Worm (Caenorhabditis elegans) whole organism, L2 larva: Measurements from ENCODE around the gene F41E6.7.

Source experiments
- C34F6.9 ChIP-seq: fragments of 150-350 bp; optimal IDR thresholded peaks from 2 replicates; lab custom pipeline; 2014; ENCODE audit warnings: missing biosample characterization, missing genetic modification characterization
- F13H6.1 ChIP-seq: sonication (generic microtip); optimal IDR thresholded peaks from 2 replicates; lab custom pipeline; 2016; ENCODE audit warnings: missing genetic modification characterization, missing compliant biosample characterization
- R02D3.7 ChIP-seq: fragments of 150-350 bp; optimal IDR thresholded peaks from 2 replicates; lab custom pipeline; 2014; ENCODE audit warnings: missing biosample characterization, missing genetic modification characterization
- Y55F3AM.14 ChIP-seq: fragments of 200-800 bp; sonication (Bioruptor generic); optimal IDR thresholded peaks from 2 replicates; lab custom pipeline; 2018; ENCODE audit warnings: mild to moderate bottlenecking, missing genetic modification characterization, missing compliant biosample characterization
- ZK546.5 ChIP-seq: sonication (generic microtip); optimal IDR thresholded peaks from 2 replicates; lab custom pipeline; 2017; ENCODE audit warnings: missing biosample characterization, missing genetic modification characterization
- alr-1 ChIP-seq: fragments of 150-350 bp; optimal IDR thresholded peaks from 2 replicates; lab custom pipeline; 2014; ENCODE audit warnings: missing biosample characterization, missing genetic modification characterization
- aly-2 ChIP-seq: fragments of 150-350 bp; optimal IDR thresholded peaks from 2 replicates; lab custom pipeline; 2014; ENCODE audit warnings: missing biosample characterization, missing genetic modification characterization
- ama-1 ChIP-seq: fragments of 150-350 bp; optimal IDR thresholded peaks from 2 replicates; lab custom pipeline; 2018; ENCODE audit warnings: inconsistent platforms
- blmp-1 ChIP-seq: sonication (generic microtip); optimal IDR thresholded peaks from 2 replicates; lab custom pipeline; 2017; ENCODE audit warnings: missing genetic modification characterization, mild to moderate bottlenecking, missing compliant biosample characterization, antibody characterized with exemption, moderate library complexity; ENCODE audit not compliant: insufficient read depth
- ceh-16 ChIP-seq: fragments of 150-350 bp; optimal IDR thresholded peaks from 2 replicates; lab custom pipeline; 2014; ENCODE audit warnings: missing biosample characterization, missing genetic modification characterization
- ceh-82 ChIP-seq: fragments of 150-350 bp; optimal IDR thresholded peaks from 2 replicates; lab custom pipeline; 2014; ENCODE audit warnings: missing biosample characterization, missing genetic modification characterization
- crh-2 ChIP-seq: sonication (generic microtip); optimal IDR thresholded peaks from 2 replicates; lab custom pipeline; 2017; ENCODE audit warnings: missing biosample characterization, missing genetic modification characterization
- dmd-4 ChIP-seq: sonication (generic microtip); optimal IDR thresholded peaks from 2 replicates; lab custom pipeline; 2017; ENCODE audit warnings: missing biosample characterization, missing genetic modification characterization
- egl-27 ChIP-seq: sonication (generic microtip); optimal IDR thresholded peaks from 3 replicates; lab custom pipeline; 2017; ENCODE audit warnings: missing biosample characterization, missing genetic modification reagents, missing genetic modification characterization
- elt-1 ChIP-seq: fragments of 150-350 bp; optimal IDR thresholded peaks from 2 replicates; lab custom pipeline; 2014; ENCODE audit warnings: missing biosample characterization, missing genetic modification characterization
- elt-3 ChIP-seq: sonication (generic microtip); optimal IDR thresholded peaks from 2 replicates; lab custom pipeline; 2017; ENCODE audit warnings: missing biosample characterization, missing genetic modification characterization
- fos-1 ChIP-seq: fragments of 150-350 bp; optimal IDR thresholded peaks from 2 replicates; lab custom pipeline; 2014; ENCODE audit warnings: missing biosample characterization, missing genetic modification characterization
- gmeb-1 ChIP-seq: fragments of 150-350 bp; optimal IDR thresholded peaks from 2 replicates; lab custom pipeline; 2014; ENCODE audit warnings: missing biosample characterization, missing genetic modification characterization
- lin-11 ChIP-seq: fragments of 150-350 bp; sonication (generic microtip); optimal IDR thresholded peaks from 2 replicates; lab custom pipeline; 2014; ENCODE audit warnings: missing biosample characterization, missing genetic modification characterization, inconsistent platforms, mixed read lengths
- lin-13 ChIP-seq: fragments of 150-350 bp; optimal IDR thresholded peaks from 2 replicates; lab custom pipeline; 2014; ENCODE audit warnings: missing biosample characterization, missing genetic modification reagents, missing genetic modification characterization
- lin-39 ChIP-seq: fragments of 150-350 bp; optimal IDR thresholded peaks from 2 replicates; lab custom pipeline; 2014; ENCODE audit warnings: missing biosample characterization, missing genetic modification reagents, missing genetic modification characterization
- lsy-2 ChIP-seq, 2 experiments: fragments of 150-350 bp in 1 of 2; sonication (generic microtip) in 1 of 2; optimal IDR thresholded peaks; 2 replicates each; lab custom pipeline; 2014 to 2017; ENCODE audit warnings: missing biosample characterization in 2 of 2, missing genetic modification characterization in 2 of 2
- mab-5 ChIP-seq: fragments of 150-350 bp; optimal IDR thresholded peaks from 2 replicates; lab custom pipeline; 2014; ENCODE audit warnings: missing biosample characterization, missing genetic modification characterization
- mbf-1 ChIP-seq: sonication (generic microtip); optimal IDR thresholded peaks from 2 replicates; lab custom pipeline; 2017; ENCODE audit warnings: missing biosample characterization, missing genetic modification characterization
- mdl-1 ChIP-seq, 2 experiments: fragments of 150-350 bp in 1 of 2; sonication (generic microtip) in 1 of 2; optimal IDR thresholded peaks; 2 replicates each; lab custom pipeline; 2017; ENCODE audit warnings: missing biosample characterization in 2 of 2, missing genetic modification characterization in 2 of 2
- nhr-10 ChIP-seq: sonication (generic microtip); optimal IDR thresholded peaks from 2 replicates; lab custom pipeline; 2017; ENCODE audit warnings: missing biosample characterization, missing genetic modification characterization
- nhr-11 ChIP-seq: fragments of 150-350 bp; optimal IDR thresholded peaks from 2 replicates; lab custom pipeline; 2014; ENCODE audit warnings: missing biosample characterization, missing genetic modification characterization
- nhr-129 ChIP-seq: fragments of 150-350 bp; optimal IDR thresholded peaks from 2 replicates; lab custom pipeline; 2014; ENCODE audit warnings: missing biosample characterization, missing genetic modification characterization
- nhr-21 ChIP-seq: fragments of 150-350 bp; optimal IDR thresholded peaks from 2 replicates; lab custom pipeline; 2014; ENCODE audit warnings: missing biosample characterization, missing genetic modification characterization
- nhr-23 ChIP-seq: fragments of 150-350 bp; optimal IDR thresholded peaks from 2 replicates; lab custom pipeline; 2014; ENCODE audit warnings: missing biosample characterization, missing genetic modification reagents, missing genetic modification characterization
- nhr-25 ChIP-seq: fragments of 150-350 bp; sonication (generic microtip); optimal IDR thresholded peaks from 3 replicates; lab custom pipeline; 2014; ENCODE audit warnings: missing biosample characterization, missing genetic modification characterization
- nhr-6 ChIP-seq: fragments of 150-350 bp; optimal IDR thresholded peaks from 2 replicates; lab custom pipeline; 2014; ENCODE audit warnings: missing biosample characterization, missing genetic modification characterization
- nhr-77 ChIP-seq: fragments of 150-350 bp; optimal IDR thresholded peaks from 2 replicates; lab custom pipeline; 2014; ENCODE audit warnings: missing biosample characterization, missing genetic modification characterization
- peb-1 ChIP-seq: fragments of 150-350 bp; optimal IDR thresholded peaks from 2 replicates; lab custom pipeline; 2014; ENCODE audit warnings: missing biosample characterization, missing genetic modification characterization
- sem-4 ChIP-seq: fragments of 150-350 bp; optimal IDR thresholded peaks from 2 replicates; lab custom pipeline; 2014; ENCODE audit warnings: missing biosample characterization, missing genetic modification reagents, missing genetic modification characterization
- skn-1 ChIP-seq: sonication (generic microtip); optimal IDR thresholded peaks from 2 replicates; lab custom pipeline; 2017; ENCODE audit warnings: missing biosample characterization, missing genetic modification characterization
- sma-3 ChIP-seq: sonication (generic microtip); optimal IDR thresholded peaks from 2 replicates; lab custom pipeline; 2016; ENCODE audit warnings: missing genetic modification reagents, missing genetic modification characterization, missing compliant biosample characterization
- sma-9 ChIP-seq, 2 experiments: fragments of 150-350 bp in 1 of 2; sonication (generic microtip) in 1 of 2; optimal IDR thresholded peaks; 2 replicates each; lab custom pipeline; 2014 to 2016; ENCODE audit warnings: missing genetic modification characterization in 2 of 2, mild to moderate bottlenecking in 1 of 2, missing biosample characterization in 1 of 2, missing compliant biosample characterization in 1 of 2, missing genetic modification reagents in 1 of 2, moderate library complexity in 1 of 2
- snpc-4 ChIP-seq: fragments of 150-350 bp; optimal IDR thresholded peaks from 2 replicates; lab custom pipeline; 2014; ENCODE audit warnings: missing biosample characterization, missing genetic modification characterization
- unc-39 ChIP-seq: fragments of 150-350 bp; optimal IDR thresholded peaks from 2 replicates; lab custom pipeline; 2014; ENCODE audit warnings: missing biosample characterization, missing genetic modification characterization
- unc-55 ChIP-seq: fragments of 150-350 bp; sonication (generic microtip); optimal IDR thresholded peaks from 3 replicates; lab custom pipeline; 2014; ENCODE audit warnings: missing biosample characterization, missing genetic modification reagents, missing genetic modification characterization
- unc-62 ChIP-seq: fragments of 150-350 bp; optimal IDR thresholded peaks from 2 replicates; lab custom pipeline; 2014; ENCODE audit warnings: missing biosample characterization, missing genetic modification reagents, missing genetic modification characterization
- zag-1 ChIP-seq: fragments of 150-350 bp; optimal IDR thresholded peaks from 2 replicates; lab custom pipeline; 2014; ENCODE audit warnings: missing biosample characterization, missing genetic modification characterization
- ztf-1 ChIP-seq: fragments of 200-800 bp; sonication (Bioruptor generic); conservative IDR thresholded peaks from 2 replicates; pipeline ENCODE4 v1.3.6; 2022; ENCODE audit warnings: missing genetic modification characterization, missing compliant biosample characterization
- ztf-11 ChIP-seq: sonication (generic microtip); optimal IDR thresholded peaks from 2 replicates; lab custom pipeline; 2017; ENCODE audit warnings: missing biosample characterization, missing genetic modification characterization
- ztf-4 ChIP-seq: fragments of 150-350 bp; optimal IDR thresholded peaks from 2 replicates; lab custom pipeline; 2014; ENCODE audit warnings: missing biosample characterization, missing genetic modification characterization

F41E6.7 gene

DNA sequence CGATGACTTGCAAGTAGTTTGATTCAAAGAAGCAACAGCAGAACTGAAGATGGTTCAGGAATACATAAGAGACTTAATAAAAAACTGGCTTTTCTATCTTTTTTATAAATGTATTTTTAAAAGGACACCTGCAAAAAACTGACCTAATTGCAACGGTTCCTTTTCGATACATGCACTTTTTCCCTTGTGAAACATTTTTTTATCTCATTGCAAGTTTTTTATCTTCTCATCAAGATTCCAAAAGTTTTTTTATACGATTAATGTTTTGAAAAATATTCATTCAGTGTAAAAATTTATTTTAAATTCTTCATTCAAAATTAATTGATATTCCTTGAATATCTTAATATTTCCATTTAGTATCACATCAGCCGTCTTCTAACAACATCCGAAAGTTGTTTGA is 36.5 kb upstream of the F41E6.7 start, which contains the start of gene oac-29:
Gene oac-29, minus strand, starts transcription at position 101 of the 400 bp plus-strand sequence.
- TF ChIP-seq lsy-2 (tag; optimal IDR thresholded peaks at IDR 0.05; lab: Kevin White, UChicago) (no peak), ceh-16 (tag; lab: Kevin White, UChicago) (no peak), nhr-21 (tag; lab: Kevin White, UChicago) (no peak), R02D3.7 (tag; lab: Kevin White, UChicago) (no peak), lin-39 (tag; lab: Kevin White, UChicago) (no peak), unc-62 (GFP tag; lab: Kevin White, UChicago) (no peak), sma-9 (GFP tag; optimal IDR thresholded peaks at IDR 0.05; lab: Kevin White, UChicago) (no peak), sma-9 (tag; optimal IDR thresholded peaks at IDR 0.05; lab: Kevin White, UChicago) (no peak), lin-11 (tag; lab: Kevin White, UChicago) (no peak), ama-1 (lab: Kevin White, UChicago) (no peak), unc-55 (no peak), ZK546.5 (no peak), fos-1 (tag; lab: Kevin White, UChicago) (no peak), ztf-11 (tag; lab: Kevin White, UChicago) (no peak), nhr-6 (tag; lab: Kevin White, UChicago) (no peak), nhr-11 (no peak), aly-2 (no peak), lin-13 (GFP tag; lab: Kevin White, UChicago) (no peak), Y55F3AM.14 (no peak), sem-4 (tag; lab: Kevin White, UChicago) (no peak)

DNA sequence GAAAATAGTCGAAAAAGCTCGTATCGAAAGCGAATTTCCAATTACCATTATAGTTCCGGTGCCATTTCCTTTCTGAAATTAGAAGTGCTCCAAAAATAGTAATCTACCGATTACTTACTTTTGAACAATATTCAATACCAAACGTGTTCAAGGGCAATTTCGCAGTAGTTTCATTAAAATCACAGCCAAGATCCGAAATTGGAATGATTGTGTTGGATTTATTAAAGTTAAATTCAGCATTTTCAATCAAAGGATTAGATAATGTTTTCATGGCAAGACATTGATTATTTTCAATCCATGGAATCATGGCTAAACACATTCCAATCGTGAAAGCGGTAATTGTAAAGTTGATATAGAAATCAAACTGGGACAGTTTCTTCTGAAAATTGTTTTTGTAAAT is 33.7 kb upstream of the F41E6.7 start:
- TF ChIP-seq nhr-25 (tag; lab: Kevin White, UChicago), result no peak
- TF ChIP-seq fos-1 (tag; lab: Kevin White, UChicago), result no peak
- TF ChIP-seq ztf-1, result no peak
- no peak for TF ChIP-seq gmeb-1 (tag; lab: Kevin White, UChicago)
- no peak for TF ChIP-seq lsy-2 (tag; optimal IDR thresholded peaks at IDR 0.05; lab: Kevin White, UChicago)
- no peak for TF ChIP-seq unc-39
- no peak for TF ChIP-seq nhr-11
- no peak for TF ChIP-seq ama-1 (lab: Kevin White, UChicago)
- no peak for TF ChIP-seq nhr-6 (tag; lab: Kevin White, UChicago)

DNA sequence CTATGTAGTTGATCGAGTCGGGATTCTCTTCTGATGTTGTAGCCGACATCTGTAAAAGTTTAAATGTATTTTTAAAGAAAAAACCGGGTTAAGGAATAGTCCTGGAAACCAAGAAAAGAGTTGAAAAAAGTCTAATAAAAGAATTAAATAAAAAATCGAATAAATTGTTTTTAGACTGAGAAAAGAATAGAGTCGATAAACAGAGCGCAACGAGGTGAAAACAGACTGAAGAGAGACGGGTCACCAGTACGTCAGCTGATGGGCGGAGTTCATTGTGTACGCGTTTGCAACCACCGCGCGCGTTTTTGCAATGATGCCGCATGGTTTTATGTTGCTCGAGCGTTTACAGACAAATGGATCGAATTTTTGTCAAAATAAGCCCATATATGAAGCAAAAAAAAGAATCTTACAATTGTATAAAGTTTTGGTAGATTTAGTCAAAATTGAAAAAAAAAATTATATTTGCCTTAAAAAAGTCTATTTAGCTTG is 32.2 kb upstream of the F41E6.7 start, which contains the start of gene atg-18:
Gene atg-18, minus strand, starts transcription at position 51 of the 489 bp plus-strand sequence.
- TF ChIP-seq ztf-1 (no peak), skn-1 (no peak), lsy-2 (tag; optimal IDR thresholded peaks at IDR 0.05; lab: Kevin White, UChicago) (peak in 1 of 2 experiments; percentile 76), ceh-82 (tag; lab: Kevin White, UChicago) (no peak), elt-3 (tag; lab: Kevin White, UChicago) (no peak), snpc-4 (tag; lab: Kevin White, UChicago) (peak; percentile 22), lin-11 (tag; lab: Kevin White, UChicago) (peak; percentile 81), mab-5 (tag; lab: Kevin White, UChicago) (peak; percentile 45), nhr-25 (tag; lab: Kevin White, UChicago) (no peak), C34F6.9 (tag; lab: Kevin White, UChicago) (peak; percentile 73), egl-27 (tag; lab: Kevin White, UChicago) (peak; percentile 2), nhr-21 (tag; lab: Kevin White, UChicago) (no peak), blmp-1 (tag; lab: Kevin White, UChicago) (peak; percentile 64), gmeb-1 (tag; lab: Kevin White, UChicago) (peak; percentile 73), elt-1 (tag; lab: Kevin White, UChicago) (no peak), alr-1 (tag; lab: Kevin White, UChicago) (no peak), lin-39 (tag; lab: Kevin White, UChicago) (no peak), fos-1 (tag; lab: Kevin White, UChicago) (peak; percentile 64), nhr-23 (tag; lab: Kevin White, UChicago) (no peak), crh-2 (tag; lab: Kevin White, UChicago) (peak; percentile 67), zag-1 (tag; lab: Kevin White, UChicago) (no peak), mdl-1 (tag; optimal IDR thresholded peaks at IDR 0.05; lab: Kevin White, UChicago) (no peak), ZK546.5 (no peak), ceh-16 (tag; lab: Kevin White, UChicago) (no peak), sma-9 (GFP tag; optimal IDR thresholded peaks at IDR 0.05; lab: Kevin White, UChicago) (peak; percentile 56), sma-9 (tag; optimal IDR thresholded peaks at IDR 0.05; lab: Kevin White, UChicago) (no peak), nhr-77 (tag; lab: Kevin White, UChicago) (no peak), peb-1 (tag; lab: Kevin White, UChicago) (no peak), dmd-4 (tag; lab: Kevin White, UChicago) (no peak), ama-1 (lab: Kevin White, UChicago) (peak; percentile 6), mbf-1 (no peak), lin-13 (GFP tag; lab: Kevin White, UChicago) (peak; percentile 63), sem-4 (tag; lab: Kevin White, UChicago) (peak; percentile 56), unc-55 (peak; percentile 77), aly-2 (no peak), sma-3 (peak; percentile 71), nhr-11 (no peak), unc-62 (GFP tag; lab: Kevin White, UChicago) (peak; percentile 9), nhr-10 (no peak), nhr-129 (tag; lab: Kevin White, UChicago) (peak; percentile 84), unc-39 (no peak), F13H6.1 (peak; percentile 70), R02D3.7 (tag; lab: Kevin White, UChicago) (no peak), ztf-4 (tag; lab: Kevin White, UChicago) (no peak)
